Fruit fly (Drosophila melanogaster) whole organism, embryonic: Measurements from ENCODE around the gene nmdyn-D6.
A peak's percentile ranks its signal among the peaks of the same experiment; 100 is the strongest.

ENCODE experiments used
- Ada2b ChIP-seq: fragments of 200-800 bp; sonication (Bioruptor generic); IDR thresholded peaks from 2 replicates; pipeline ENCODE4 v1.3.6; 2022; ENCODE audit warnings: missing biosample characterization, missing genetic modification characterization
- CG10462 ChIP-seq: fragments of 200-800 bp; sonication (Bioruptor generic); optimal IDR thresholded peaks from 2 replicates; lab custom pipeline; 2016; ENCODE audit warnings: missing biosample characterization, missing genetic modification characterization
- CG10654 ChIP-seq: fragments of 200-800 bp; sonication (Bioruptor generic); optimal IDR thresholded peaks from 2 replicates; lab custom pipeline; 2016; ENCODE audit warnings: missing biosample characterization, missing genetic modification characterization
- CG12299 ChIP-seq: fragments of 200-800 bp; sonication (Bioruptor generic); optimal IDR thresholded peaks from 2 replicates; lab custom pipeline; 2018; ENCODE audit warnings: missing biosample characterization, mild to moderate bottlenecking, missing genetic modification characterization
- CG13624 ChIP-seq: fragments of 200-800 bp; sonication (Bioruptor generic); optimal IDR thresholded peaks from 2 replicates; lab custom pipeline; 2016; ENCODE audit warnings: missing biosample characterization, missing genetic modification characterization
- CG15073 ChIP-seq: fragments of 200-800 bp; sonication (Bioruptor generic); optimal IDR thresholded peaks from 2 replicates; lab custom pipeline; 2016; ENCODE audit warnings: missing biosample characterization, missing genetic modification characterization
- CG15696 ChIP-seq: fragments of 200-800 bp; sonication (Bioruptor generic); optimal IDR thresholded peaks from 2 replicates; lab custom pipeline; 2019; ENCODE audit warnings: missing biosample characterization, mild to moderate bottlenecking, missing genetic modification characterization, moderate library complexity
- CG3163 ChIP-seq: fragments of 200-800 bp; sonication (Bioruptor generic); optimal IDR thresholded peaks from 3 replicates; lab custom pipeline; 2016; ENCODE audit warnings: missing biosample characterization, missing genetic modification characterization
- CG3407 ChIP-seq: fragments of 200-800 bp; sonication (Bioruptor generic); optimal IDR thresholded peaks from 2 replicates; lab custom pipeline; 2018; ENCODE audit warnings: missing biosample characterization, mild to moderate bottlenecking, missing genetic modification characterization
- CG4360 ChIP-seq: fragments of 200-800 bp; sonication (Bioruptor generic); IDR thresholded peaks from 2 replicates; pipeline ENCODE4 v1.3.6; 2022; ENCODE audit warnings: missing biosample characterization, missing genetic modification characterization
- CG43689 ChIP-seq: fragments of 200-800 bp; sonication (Bioruptor generic); IDR thresholded peaks from 2 replicates; pipeline ENCODE4 v1.3.6; 2022; ENCODE audit warnings: missing biosample characterization, missing genetic modification characterization
- CG6765 ChIP-seq: fragments of 200-800 bp; sonication (Bioruptor generic); optimal IDR thresholded peaks from 3 replicates; lab custom pipeline; 2017; ENCODE audit warnings: missing biosample characterization, mild to moderate bottlenecking, missing genetic modification characterization
- CG6791 ChIP-seq: fragments of 200-800 bp; sonication (Bioruptor generic); IDR thresholded peaks from 3 replicates; pipeline ENCODE4 v1.3.6; 2022; ENCODE audit warnings: missing biosample characterization, missing genetic modification characterization; ENCODE audit not compliant: partially characterized antibody
- CG7271 ChIP-seq: fragments of 200-800 bp; sonication (Bioruptor generic); optimal IDR thresholded peaks from 2 replicates; lab custom pipeline; 2018; ENCODE audit warnings: missing biosample characterization, mild to moderate bottlenecking, missing genetic modification characterization, moderate library complexity
- CG7372 ChIP-seq: fragments of 200-800 bp; sonication (Bioruptor generic); IDR thresholded peaks from 2 replicates; pipeline ENCODE4 v1.3.6; 2022; ENCODE audit warnings: missing biosample characterization, missing genetic modification characterization
- CG9932 ChIP-seq: fragments of 200-800 bp; sonication (Bioruptor generic); IDR thresholded peaks from 2 replicates; pipeline ENCODE4 v1.3.6; 2022; ENCODE audit warnings: missing biosample characterization, missing genetic modification characterization
- E2f1 ChIP-seq: fragments of 200-800 bp; sonication (Bioruptor generic); IDR thresholded peaks from 2 replicates; pipeline ENCODE4 v1.3.6; 2022; ENCODE audit warnings: missing biosample characterization, missing genetic modification characterization
- Fer3 ChIP-seq: fragments of 200-800 bp; sonication (Bioruptor generic); optimal IDR thresholded peaks from 2 replicates; lab custom pipeline; 2018; ENCODE audit warnings: missing biosample characterization, mild to moderate bottlenecking, missing genetic modification characterization, moderate library complexity
- GATAe ChIP-seq: fragments of 200-800 bp; sonication (Bioruptor generic); conservative IDR thresholded peaks from 2 replicates; pipeline ENCODE4 v1.3.6; 2022; ENCODE audit warnings: missing biosample characterization, missing genetic modification characterization
- HLH3B ChIP-seq: fragments of 200-800 bp; sonication (Bioruptor generic); IDR thresholded peaks from 2 replicates; pipeline ENCODE4 v1.3.6; 2022; ENCODE audit warnings: missing biosample characterization, missing genetic modification characterization
- Nf-YC ChIP-seq: fragments of 200-800 bp; optimal IDR thresholded peaks from 3 replicates; lab custom pipeline; 2019; ENCODE audit warnings: missing biosample characterization, mild to moderate bottlenecking, missing genetic modification characterization, moderate library complexity
- Poxn ChIP-seq: fragments of 200-800 bp; sonication (Bioruptor generic); IDR thresholded peaks from 2 replicates; pipeline ENCODE4 v1.3.6; 2022; ENCODE audit warnings: missing biosample characterization, missing genetic modification characterization
- Stat92E ChIP-seq, 3 experiments: fragments of >200 bp in 2 of 3; fragments of 200-800 bp in 1 of 3; sonication (Bioruptor generic) in 1 of 3; optimal IDR thresholded peaks; 2 replicates each; lab custom pipeline; 2017 to 2019; ENCODE audit warnings: missing biosample characterization in 3 of 3, missing genetic modification characterization in 3 of 3, mild to moderate bottlenecking in 1 of 3, moderate library complexity in 1 of 3
- Taf1 ChIP-seq: fragments of 200-800 bp; sonication (Bioruptor generic); IDR thresholded peaks from 2 replicates; pipeline ENCODE4 v1.3.6; 2022; ENCODE audit warnings: missing biosample characterization, missing genetic modification characterization
- bcd ChIP-seq: fragments of 200-800 bp; sonication (Bioruptor generic); optimal IDR thresholded peaks from 2 replicates; lab custom pipeline; 2017; ENCODE audit warnings: missing biosample characterization, mild to moderate bottlenecking, missing genetic modification characterization
- ci ChIP-seq: fragments of 200-800 bp; sonication (Bioruptor generic); IDR thresholded peaks from 3 replicates; pipeline ENCODE4 v1.3.6; 2022; ENCODE audit warnings: missing biosample characterization, missing genetic modification characterization
- dan ChIP-seq: fragments of 200-800 bp; sonication (Bioruptor generic); IDR thresholded peaks from 2 replicates; pipeline ENCODE4 v1.3.6; 2022; ENCODE audit warnings: missing biosample characterization, missing genetic modification characterization
- dysf ChIP-seq: fragments of 200-800 bp; sonication (Bioruptor generic); IDR thresholded peaks from 3 replicates; pipeline ENCODE4 v1.3.6; 2022; ENCODE audit warnings: missing biosample characterization, missing genetic modification characterization
- ems ChIP-seq: fragments of 200-800 bp; sonication (Bioruptor generic); optimal IDR thresholded peaks from 3 replicates; lab custom pipeline; 2016; ENCODE audit warnings: missing biosample characterization, missing genetic modification characterization
- eyg ChIP-seq: fragments of 200-800 bp; sonication (Bioruptor generic); optimal IDR thresholded peaks from 3 replicates; lab custom pipeline; 2016; ENCODE audit warnings: missing biosample characterization, missing genetic modification characterization
- fru ChIP-seq: fragments of >200 bp; optimal IDR thresholded peaks from 2 replicates; lab custom pipeline; 2017
- lbe ChIP-seq: fragments of 200-800 bp; sonication (Bioruptor generic); optimal IDR thresholded peaks from 2 replicates; lab custom pipeline; 2016; ENCODE audit warnings: missing biosample characterization, mild to moderate bottlenecking, missing genetic modification characterization
- lola ChIP-seq, 3 experiments: fragments of >200 bp in 2 of 3; fragments of 200-800 bp in 1 of 3; sonication (Bioruptor generic) in 1 of 3; optimal IDR thresholded peaks; 2 replicates each; lab custom pipeline; 2017 to 2019; ENCODE audit warnings: missing biosample characterization in 3 of 3, missing genetic modification characterization in 3 of 3, mild to moderate bottlenecking in 1 of 3, moderate library complexity in 1 of 3
- mirr ChIP-seq: fragments of 200-800 bp; sonication (Bioruptor generic); optimal IDR thresholded peaks from 3 replicates; lab custom pipeline; 2018; ENCODE audit warnings: missing biosample characterization, mild to moderate bottlenecking, missing genetic modification characterization
- mld ChIP-seq: fragments of 200-800 bp; sonication (Bioruptor generic); IDR thresholded peaks from 3 replicates; pipeline ENCODE4 v1.3.6; 2022; ENCODE audit warnings: missing biosample characterization, missing genetic modification characterization; ENCODE audit not compliant: partially characterized antibody
- pros ChIP-seq: fragments of 200-800 bp; sonication (Bioruptor generic); optimal IDR thresholded peaks from 3 replicates; lab custom pipeline; 2019; ENCODE audit warnings: missing biosample characterization, mild to moderate bottlenecking, missing genetic modification characterization, moderate library complexity
- sc ChIP-seq, 3 experiments: fragments of >200 bp in 2 of 3; fragments of 200-800 bp in 1 of 3; sonication (Bioruptor generic) in 1 of 3; optimal IDR thresholded peaks; 2 replicates in 2 of 3; 3 replicates in 1 of 3; lab custom pipeline; 2017; ENCODE audit warnings: mild to moderate bottlenecking in 1 of 3, missing biosample characterization in 1 of 3, missing genetic modification characterization in 1 of 3, missing genetic modification reagents in 1 of 3
- schlank ChIP-seq: fragments of 200-800 bp; sonication (Bioruptor generic); optimal IDR thresholded peaks from 2 replicates; lab custom pipeline; 2018; ENCODE audit warnings: missing biosample characterization, mild to moderate bottlenecking, missing genetic modification characterization
- scrt ChIP-seq: fragments of 200-800 bp; sonication (Bioruptor generic); optimal IDR thresholded peaks from 2 replicates; lab custom pipeline; 2018; ENCODE audit warnings: missing biosample characterization, mild to moderate bottlenecking, missing genetic modification characterization, moderate library complexity
- sens ChIP-seq: fragments of 200-800 bp; sonication (Bioruptor generic); peaks from one replicate; lab custom pipeline; 2016; ENCODE audit warnings: missing biosample characterization, missing genetic modification characterization
- slbo ChIP-seq: fragments of 200-800 bp; sonication (Bioruptor generic); IDR thresholded peaks from 2 replicates; pipeline ENCODE4 v1.3.6; 2022; ENCODE audit warnings: missing biosample characterization, missing genetic modification characterization
- sr ChIP-seq: fragments of 200-800 bp; sonication (Bioruptor generic); IDR thresholded peaks from 3 replicates; pipeline ENCODE4 v1.3.6; 2022; ENCODE audit warnings: missing biosample characterization, missing genetic modification characterization
- tgo ChIP-seq: fragments of 200-800 bp; sonication (Bioruptor generic); IDR thresholded peaks from 3 replicates; pipeline ENCODE4 v1.3.6; 2022; ENCODE audit warnings: missing biosample characterization, missing genetic modification characterization
- ttk ChIP-seq: fragments of 200-800 bp; sonication (Bioruptor generic); IDR thresholded peaks from 2 replicates; pipeline ENCODE4 v2.1.2; 2022; ENCODE audit warnings: missing biosample characterization, missing genetic modification characterization
- vnd ChIP-seq: fragments of 200-800 bp; sonication (Bioruptor generic); IDR thresholded peaks from 3 replicates; pipeline ENCODE4 v1.3.6; 2022; ENCODE audit warnings: missing biosample characterization, missing genetic modification characterization; ENCODE audit not compliant: partially characterized antibody
- zen ChIP-seq: fragments of 200-800 bp; sonication (Bioruptor generic); optimal IDR thresholded peaks from 3 replicates; lab custom pipeline; 2018; ENCODE audit warnings: missing biosample characterization, mild to moderate bottlenecking, missing genetic modification characterization, moderate library complexity

The nmdyn-D6 gene

DNA sequence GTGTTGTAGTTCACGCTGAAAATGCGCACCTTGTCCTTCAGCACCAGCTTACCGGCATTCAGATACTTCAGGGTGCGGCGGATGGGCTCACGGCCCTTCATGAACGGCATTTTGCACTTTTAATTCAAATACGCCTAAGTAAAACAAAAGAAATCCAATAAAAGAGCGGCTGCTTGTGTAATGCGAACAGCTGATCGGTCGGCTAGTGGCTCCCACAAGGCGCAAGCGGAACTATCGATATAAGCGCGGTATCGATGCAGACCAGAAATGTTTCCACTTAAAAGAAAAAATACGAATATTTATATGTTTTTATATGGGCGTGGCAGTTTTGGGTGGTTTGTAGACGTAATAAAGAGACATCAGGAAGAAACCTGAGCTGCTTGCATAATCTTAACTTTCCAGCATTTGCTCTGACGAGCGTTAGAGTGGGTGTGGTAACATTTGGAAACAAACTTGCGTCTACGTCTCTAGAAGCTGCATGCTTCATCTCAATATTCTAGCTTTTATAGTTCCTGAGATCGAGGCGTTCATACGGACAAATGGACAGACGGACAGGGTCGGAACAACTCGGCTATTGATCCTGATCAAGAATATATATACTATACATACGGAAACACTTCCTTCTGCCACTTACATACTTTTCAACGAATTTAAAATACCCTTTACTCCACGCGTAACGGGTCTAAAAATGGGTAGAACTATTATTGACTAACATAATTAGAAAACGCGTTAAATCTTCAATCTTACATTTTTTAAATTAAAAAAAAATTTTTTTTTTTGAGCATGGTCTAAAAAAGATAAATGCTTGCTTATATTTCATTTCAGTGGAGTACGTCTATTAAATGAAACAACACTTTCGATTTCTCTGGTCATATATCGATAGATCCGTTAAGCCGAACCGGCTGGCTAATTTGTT is at the start of gene nmdyn-D6, which contains the start of gene mRpS25 (continued):
- TF ChIP-seq eyg (GFP tag; lab: Kevin White, UChicago) (no peak), slbo (peak; percentile 68), CG9932 (GFP tag; lab: Robert Waterston, UW) (peak; percentile 53), tgo (GFP tag; lab: Robert Waterston, UW) (0 out of 3 replicates have a peak, but pooled peaks have one; percentile 32), dan (GFP tag; lab: Robert Waterston, UW) (no peak), bcd (GFP tag; lab: Kevin White, UChicago) (peak; percentile 22), vnd (GFP tag; lab: Robert Waterston, UW) (no peak; the same call in 1 of the 3 replicates), CG7271 (no peak), ttk (GFP tag; lab: Robert Waterston, UW) (peak; percentile 49; the same call in 1 of the 2 replicates), schlank (tag; lab: Kevin White, UChicago) (no peak), sc (optimal IDR thresholded peaks at IDR 0.05; lab: Kevin White, UChicago) (no peak), sc (GFP tag; optimal IDR thresholded peaks at IDR 0.05; lab: Kevin White, UChicago) (no peak), CG7372 (GFP tag; lab: Robert Waterston, UW) (no peak), fru (lab: Kevin White, UChicago) (no peak), E2f1 (GFP tag; lab: Robert Waterston, UW) (no peak), sr (GFP tag; lab: Robert Waterston, UW) (no peak), Fer3 (tag; lab: Kevin White, UChicago) (no peak), zen (tag; lab: Kevin White, UChicago) (no peak), CG10654 (GFP tag; lab: Kevin White, UChicago) (peak; percentile 0), lola (GFP tag; optimal IDR thresholded peaks at IDR 0.05; lab: Kevin White, UChicago) (peak in 2 of 3 experiments; percentile 36 to 95), CG10462 (GFP tag; lab: Kevin White, UChicago) (no peak), Nf-YC (tag; lab: Kevin White, UChicago) (peak; percentile 12), Poxn (GFP tag; lab: Robert Waterston, UW) (no peak), CG6765 (GFP tag; lab: Kevin White, UChicago) (no peak), sens (peak; percentile 71), HLH3B (no peak), CG4360 (GFP tag; lab: Robert Waterston, UW) (no peak), pros (GFP tag; lab: Kevin White, UChicago) (no peak), CG15073 (GFP tag; lab: Kevin White, UChicago) (no peak), ems (GFP tag; lab: Kevin White, UChicago) (no peak), CG15696 (peak; percentile 6), scrt (GFP tag; lab: Kevin White, UChicago) (no peak), Ada2b (GFP tag; lab: Robert Waterston, UW) (no peak), CG43689 (GFP tag; lab: Robert Waterston, UW) (no peak), dysf (GFP tag; lab: Robert Waterston, UW) (no peak; the same call in 2 of the 3 replicates), Stat92E (GFP tag; optimal IDR thresholded peaks at IDR 0.05; lab: Kevin White, UChicago) (peak in 1 of 3 experiments; percentile 22), mirr (GFP tag; lab: Kevin White, UChicago) (no peak), CG12299 (tag; lab: Kevin White, UChicago) (no peak), mld (GFP tag; lab: Robert Waterston, UW) (no peak), lbe (GFP tag; lab: Kevin White, UChicago) (no peak), CG13624 (no peak), GATAe (GFP tag; lab: Robert Waterston, UW) (no peak), ci (GFP tag; lab: Robert Waterston, UW) (no peak), Taf1 (GFP tag; lab: Robert Waterston, UW) (no peak), CG6791 (GFP tag; lab: Robert Waterston, UW) (peak; percentile 50; the same call in 1 of the 3 replicates), CG3407 (GFP tag; lab: Kevin White, UChicago) (no peak), CG3163 (GFP tag; lab: Kevin White, UChicago) (no peak)
